Fruit fly (Drosophila melanogaster) whole organism, prepupa: ENCODE measurements around the gene Socs36E.

ENCODE experiments used
- Blimp-1 ChIP-seq: fragments of 200-800 bp; sonication (Bioruptor generic); optimal IDR thresholded peaks from 3 replicates; lab custom pipeline; 2017; ENCODE audit warnings: missing biosample characterization, missing genetic modification characterization, mild to moderate bottlenecking, moderate library complexity, missing genetic modification reagents
- CG10631 ChIP-seq: fragments of 200-800 bp; sonication (Bioruptor generic); optimal IDR thresholded peaks from 2 replicates; lab custom pipeline; 2016; ENCODE audit warnings: missing biosample characterization, missing genetic modification characterization
- CG10669 ChIP-seq: fragments of 200-800 bp; sonication (Bioruptor generic); optimal IDR thresholded peaks from 3 replicates; lab custom pipeline; 2018; ENCODE audit warnings: missing biosample characterization, mild to moderate bottlenecking, missing genetic modification characterization, moderate library complexity
- CG11762 ChIP-seq: fragments of 200-800 bp; sonication (Bioruptor generic); optimal IDR thresholded peaks from 3 replicates; lab custom pipeline; 2016; ENCODE audit warnings: missing biosample characterization, missing genetic modification characterization; ENCODE audit not compliant: insufficient read depth
- CG1621 ChIP-seq: fragments of 200-800 bp; sonication (Bioruptor generic); optimal IDR thresholded peaks from 3 replicates; lab custom pipeline; 2018; ENCODE audit warnings: missing biosample characterization, mild to moderate bottlenecking, missing genetic modification characterization
- CG16779 ChIP-seq: fragments of 200-800 bp; sonication (Bioruptor generic); optimal IDR thresholded peaks from 3 replicates; lab custom pipeline; 2017; ENCODE audit warnings: missing biosample characterization, mild to moderate bottlenecking, missing genetic modification characterization
- CG3032 ChIP-seq: fragments of 200-800 bp; optimal IDR thresholded peaks from 2 replicates; lab custom pipeline; 2019; ENCODE audit warnings: missing biosample characterization, mild to moderate bottlenecking, missing genetic modification characterization, moderate library complexity
- CG31627 ChIP-seq: fragments of 200-800 bp; sonication (Bioruptor generic); optimal IDR thresholded peaks from 3 replicates; lab custom pipeline; 2016; ENCODE audit warnings: missing biosample characterization, missing genetic modification characterization
- CG32006 ChIP-seq: fragments of 200-800 bp; sonication (Bioruptor generic); optimal IDR thresholded peaks from 3 replicates; lab custom pipeline; 2017; ENCODE audit warnings: missing biosample characterization, mild to moderate bottlenecking, missing genetic modification characterization
- CG34406 ChIP-seq: fragments of 200-800 bp; sonication (Bioruptor generic); optimal IDR thresholded peaks from 3 replicates; lab custom pipeline; 2016; ENCODE audit warnings: missing biosample characterization, missing genetic modification characterization
- CG6163 ChIP-seq: fragments of 200-800 bp; sonication (Bioruptor generic); IDR thresholded peaks from 3 replicates; pipeline ENCODE4 v1.3.6; 2022; ENCODE audit warnings: missing biosample characterization, missing genetic modification characterization
- CG6276 ChIP-seq: fragments of 200-800 bp; sonication (Bioruptor generic); optimal IDR thresholded peaks from 2 replicates; lab custom pipeline; 2017; ENCODE audit warnings: missing biosample characterization, mild to moderate bottlenecking, missing genetic modification characterization
- CG6792 ChIP-seq: fragments of 200-800 bp; sonication (Bioruptor generic); optimal IDR thresholded peaks from 3 replicates; lab custom pipeline; 2016; ENCODE audit warnings: missing biosample characterization, missing genetic modification characterization
- CG6854 ChIP-seq: fragments of 200-800 bp; sonication (Bioruptor generic); optimal IDR thresholded peaks from 2 replicates; lab custom pipeline; 2017; ENCODE audit warnings: missing biosample characterization, mild to moderate bottlenecking, missing genetic modification characterization
- CG7368 ChIP-seq: fragments of 200-800 bp; sonication (Bioruptor generic); optimal IDR thresholded peaks from 3 replicates; lab custom pipeline; 2016; ENCODE audit warnings: missing biosample characterization, missing genetic modification characterization
- CG8119 ChIP-seq: fragments of 200-800 bp; sonication (Bioruptor generic); IDR thresholded peaks from 3 replicates; pipeline ENCODE4 v1.3.6; 2022; ENCODE audit warnings: missing biosample characterization, missing genetic modification characterization
- CG8632 ChIP-seq: fragments of 200-800 bp; sonication (Bioruptor generic); optimal IDR thresholded peaks from 3 replicates; lab custom pipeline; 2016; ENCODE audit warnings: missing biosample characterization, missing genetic modification characterization
- Eip75B ChIP-seq: fragments of 200-800 bp; sonication (Bioruptor generic); optimal IDR thresholded peaks from 3 replicates; lab custom pipeline; 2016; ENCODE audit warnings: missing biosample characterization, missing genetic modification characterization
- Eip78C ChIP-seq: fragments of 200-800 bp; sonication (Bioruptor generic); peaks from one replicate; lab custom pipeline; 2016; ENCODE audit warnings: missing biosample characterization, missing genetic modification characterization
- Eip93F ChIP-seq: fragments of 200-800 bp; sonication (Bioruptor generic); optimal IDR thresholded peaks from 2 replicates; lab custom pipeline; 2016; ENCODE audit warnings: missing biosample characterization, mild to moderate bottlenecking, missing genetic modification characterization
- Ets21C ChIP-seq: fragments of 200-800 bp; sonication (Bioruptor generic); optimal IDR thresholded peaks from 3 replicates; lab custom pipeline; 2016; ENCODE audit warnings: missing biosample characterization, missing genetic modification characterization
- Ets96B ChIP-seq: fragments of 200-800 bp; optimal IDR thresholded peaks from 2 replicates; lab custom pipeline; 2019; ENCODE audit warnings: missing biosample characterization, mild to moderate bottlenecking, missing genetic modification characterization, moderate library complexity
- Hr38 ChIP-seq: sonication (Bioruptor generic); optimal IDR thresholded peaks from 2 replicates; lab custom pipeline; 2016; ENCODE audit warnings: missing biosample characterization, missing genetic modification characterization
- Hr39 ChIP-seq: fragments of 200-800 bp; sonication (Bioruptor generic); optimal IDR thresholded peaks from 2 replicates; lab custom pipeline; 2016; ENCODE audit warnings: missing biosample characterization, missing genetic modification characterization
- Lpt ChIP-seq: fragments of 200-800 bp; sonication (Bioruptor generic); optimal IDR thresholded peaks from 3 replicates; lab custom pipeline; 2016; ENCODE audit warnings: missing biosample characterization, missing genetic modification characterization
- OdsH ChIP-seq: fragments of 200-800 bp; sonication (Bioruptor generic); optimal IDR thresholded peaks from 3 replicates; lab custom pipeline; 2016; ENCODE audit warnings: missing biosample characterization, missing genetic modification characterization
- acj6 ChIP-seq: fragments of 200-800 bp; sonication (Bioruptor generic); optimal IDR thresholded peaks from 3 replicates; lab custom pipeline; 2016; ENCODE audit warnings: missing biosample characterization, missing genetic modification characterization
- cyc ChIP-seq: fragments of 200-800 bp; sonication (Bioruptor generic); optimal IDR thresholded peaks from 3 replicates; lab custom pipeline; 2016; ENCODE audit warnings: missing biosample characterization, missing genetic modification characterization
- dac ChIP-seq: fragments of 200-800 bp; sonication (Bioruptor generic); optimal IDR thresholded peaks from 2 replicates; lab custom pipeline; 2017; ENCODE audit warnings: missing biosample characterization, mild to moderate bottlenecking, missing genetic modification characterization
- dsx ChIP-seq: fragments of 200-800 bp; optimal IDR thresholded peaks from 3 replicates; lab custom pipeline; 2019; ENCODE audit warnings: missing biosample characterization, mild to moderate bottlenecking, missing genetic modification characterization, moderate library complexity; ENCODE audit not compliant: poor library complexity, severe bottlenecking
- eg ChIP-seq: fragments of 200-800 bp; sonication (Bioruptor generic); IDR thresholded peaks from 3 replicates; pipeline ENCODE4 v1.3.6; 2022; ENCODE audit warnings: missing biosample characterization, missing genetic modification characterization
- esn ChIP-seq: fragments of 200-800 bp; sonication (Bioruptor generic); optimal IDR thresholded peaks from 2 replicates; lab custom pipeline; 2016; ENCODE audit warnings: missing biosample characterization, mild to moderate bottlenecking, missing genetic modification characterization, moderate library complexity
- fd59A ChIP-seq: fragments of 200-800 bp; sonication (Bioruptor generic); optimal IDR thresholded peaks from 2 replicates; lab custom pipeline; 2017; ENCODE audit warnings: missing biosample characterization, mild to moderate bottlenecking, missing genetic modification characterization, missing genetic modification reagents
- fkh ChIP-seq: fragments of 200-800 bp; sonication (Bioruptor generic); optimal IDR thresholded peaks from 3 replicates; lab custom pipeline; 2017; ENCODE audit warnings: missing biosample characterization, mild to moderate bottlenecking, missing genetic modification characterization, moderate library complexity
- net ChIP-seq: fragments of 200-800 bp; sonication (Bioruptor generic); optimal IDR thresholded peaks from 3 replicates; lab custom pipeline; 2016; ENCODE audit warnings: missing biosample characterization, missing genetic modification characterization
- pdm3 ChIP-seq: fragments of 200-800 bp; sonication (Bioruptor generic); optimal IDR thresholded peaks from 3 replicates; lab custom pipeline; 2016; ENCODE audit warnings: missing biosample characterization, missing genetic modification characterization
- salr ChIP-seq, 2 experiments: fragments of 200-800 bp; sonication (Bioruptor generic); optimal IDR thresholded peaks; 3 replicates each; lab custom pipeline; 2016 to 2018; ENCODE audit warnings: missing biosample characterization in 2 of 2, missing genetic modification characterization in 2 of 2, mild to moderate bottlenecking in 1 of 2
- spab ChIP-seq: fragments of 200-800 bp; sonication (Bioruptor generic); optimal IDR thresholded peaks from 2 replicates; lab custom pipeline; 2017; ENCODE audit warnings: missing biosample characterization, mild to moderate bottlenecking, missing genetic modification characterization, missing genetic modification reagents
- svp ChIP-seq: fragments of 200-800 bp; sonication (Bioruptor generic); peaks from one replicate; lab custom pipeline; 2016; ENCODE audit warnings: missing biosample characterization, missing genetic modification characterization
- vri ChIP-seq: fragments of 200-800 bp; sonication (Bioruptor generic); optimal IDR thresholded peaks from 3 replicates; lab custom pipeline; 2016; ENCODE audit warnings: missing biosample characterization, mild to moderate bottlenecking, missing genetic modification characterization

Gene Socs36E

dm6 chr2L:18145253-18145652 lies 7.0 kb downstream of the Socs36E start (continued):
- TF ChIP-seq CG10631 (peak; percentile 91), Blimp-1 (GFP tag; lab: Kevin White, UChicago) (peak; percentile 75), CG3032 (tag; lab: Kevin White, UChicago) (peak; percentile 89), eg (GFP tag; lab: Robert Waterston, UW) (peak; percentile 87), Ets96B (tag; lab: Kevin White, UChicago) (peak; percentile 91), Lpt (GFP tag; lab: Kevin White, UChicago) (peak; percentile 78), CG6854 (GFP tag; lab: Kevin White, UChicago) (peak; percentile 86), CG8119 (GFP tag; lab: Robert Waterston, UW) (peak; percentile 85), CG16779 (peak; percentile 70), esn (GFP tag; lab: Kevin White, UChicago) (peak; percentile 96), CG1621 (tag; lab: Kevin White, UChicago) (peak; percentile 89), svp (GFP tag; lab: Kevin White, UChicago) (peak; percentile 95), CG11762 (GFP tag; lab: Kevin White, UChicago) (peak; percentile 89), dsx (GFP tag; lab: Kevin White, UChicago) (peak; percentile 89), net (peak; percentile 87), fd59A (GFP tag; lab: Kevin White, UChicago) (peak; percentile 87), Hr38 (GFP tag; lab: Kevin White, UChicago) (no peak), CG34406 (peak; percentile 92), Eip78C (GFP tag; lab: Kevin White, UChicago) (peak; percentile 97), Eip93F (GFP tag; lab: Kevin White, UChicago) (peak; percentile 81), cyc (GFP tag; lab: Kevin White, UChicago) (peak; percentile 93), salr (GFP tag; optimal IDR thresholded peaks at IDR 0.05; lab: Kevin White, UChicago) (peak; percentile 69 to 83), pdm3 (GFP tag; lab: Kevin White, UChicago) (peak; percentile 92), Ets21C (GFP tag; lab: Kevin White, UChicago) (peak; percentile 89)

- TF ChIP-seq CG3032 (tag; lab: Kevin White, UChicago) (no peak), fkh (GFP tag; lab: Kevin White, UChicago) (peak; percentile 26), vri (GFP tag; lab: Kevin White, UChicago) (peak; percentile 10)
Measured at dm6 chr2L:18144268-18144834, 7.9 kb downstream of the Socs36E start.

dm6 chr2L:18143176-18143575 lies 9.0 kb downstream of the Socs36E start:
- TF ChIP-seq CG6792 (GFP tag; lab: Kevin White, UChicago) (no peak), svp (GFP tag; lab: Kevin White, UChicago) (peak; percentile 91)

- TF ChIP-seq Hr38 (GFP tag; lab: Kevin White, UChicago) (peak; percentile 17), CG6163 (GFP tag; lab: Robert Waterston, UW) (no peak; the same call in 1 of the 3 replicates), Eip75B (GFP tag; lab: Kevin White, UChicago) (peak; percentile 68), Eip78C (GFP tag; lab: Kevin White, UChicago) (peak; percentile 92), CG7368 (GFP tag; lab: Kevin White, UChicago) (peak; percentile 44), CG1621 (tag; lab: Kevin White, UChicago) (peak; percentile 40), CG31627 (peak; percentile 70), fkh (GFP tag; lab: Kevin White, UChicago) (no peak), CG32006 (GFP tag; lab: Kevin White, UChicago) (peak; percentile 87), fd59A (GFP tag; lab: Kevin White, UChicago) (no peak), Hr39 (GFP tag; lab: Kevin White, UChicago) (peak; percentile 68), spab (GFP tag; lab: Kevin White, UChicago) (no peak), CG11762 (GFP tag; lab: Kevin White, UChicago) (peak; percentile 61), CG6276 (GFP tag; lab: Kevin White, UChicago) (peak; percentile 74), Ets96B (tag; lab: Kevin White, UChicago) (peak; percentile 32), CG10669 (peak; percentile 57), acj6 (GFP tag; lab: Kevin White, UChicago) (peak; percentile 74), esn (GFP tag; lab: Kevin White, UChicago) (peak; percentile 85), CG6792 (GFP tag; lab: Kevin White, UChicago) (peak; percentile 70), net (peak; percentile 44), dsx (GFP tag; lab: Kevin White, UChicago) (peak; percentile 63), CG8632 (GFP tag; lab: Kevin White, UChicago) (peak; percentile 63), OdsH (GFP tag; lab: Kevin White, UChicago) (peak; percentile 80), CG3032 (tag; lab: Kevin White, UChicago) (peak; percentile 52), CG10631 (peak; percentile 57), dac (GFP tag; lab: Kevin White, UChicago) (peak; percentile 43), salr (GFP tag; optimal IDR thresholded peaks at IDR 0.05; lab: Kevin White, UChicago) (no peak)
Measured at dm6 chr2L:18141471-18142345, 10.5 kb downstream of the Socs36E start.
